Fruit fly (Drosophila melanogaster): Measurements from ENCODE around the gene Smg6.

The Smg6 gene

DNA sequence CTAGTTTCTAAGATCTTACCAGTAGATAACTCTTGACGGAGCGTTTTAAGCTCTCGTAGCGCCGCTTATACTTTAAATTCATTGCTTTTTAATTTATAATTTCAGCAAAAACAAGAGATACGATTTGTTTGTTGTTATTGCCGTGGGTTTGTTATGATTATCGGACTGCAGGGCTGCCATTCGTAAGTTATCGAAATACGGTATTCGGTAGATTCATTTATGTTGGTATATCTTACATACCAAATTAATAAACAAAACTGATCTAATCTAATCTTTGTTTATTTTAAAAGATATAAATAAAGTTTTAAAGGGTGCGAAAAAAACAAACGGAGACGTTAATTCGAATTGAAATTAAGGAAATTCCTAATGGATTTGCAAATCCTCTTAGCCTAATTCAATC is 22.8 kb upstream of the Smg6 start, which contains the start of the genes CG31111 and stac (continued):
- TF ChIP-seq D (optimal IDR thresholded peaks at IDR 0.05) (no peak), D (GFP tag; optimal IDR thresholded peaks at IDR 0.05) (no peak), CG2129 (GFP tag; IDR thresholded peaks at IDR 0.05; ENCODE audit: partially characterized antibody) (no peak), abd-A (tag; optimal IDR thresholded peaks at IDR 0.05) (no peak), trem (tag; optimal IDR thresholded peaks at IDR 0.05) (peak; percentile 90), CG3065 (GFP tag; optimal IDR thresholded peaks at IDR 0.05) (no peak), Blimp-1 (GFP tag; optimal IDR thresholded peaks at IDR 0.05) (no peak), da (GFP tag; optimal IDR thresholded peaks at IDR 0.05) (no peak), CG2199 (GFP tag; IDR thresholded peaks at IDR 0.05) (no peak), hb (GFP tag; IDR thresholded peaks at IDR 0.05; ENCODE audit: partially characterized antibody) (no peak), CG6854 (GFP tag; optimal IDR thresholded peaks at IDR 0.05) (no peak), Doc2 (GFP tag; IDR thresholded peaks at IDR 0.05) (no peak), gcm (GFP tag; optimal IDR thresholded peaks at IDR 0.05) (no peak), CG12219 (GFP tag; optimal IDR thresholded peaks at IDR 0.05) (no peak), CG11093 (GFP tag; IDR thresholded peaks at IDR 0.05) (no peak), CG34422 (GFP tag; IDR thresholded peaks at IDR 0.05) (no peak), CG11695 (GFP tag; IDR thresholded peaks at IDR 0.05) (no peak), CG13894 (tag; optimal IDR thresholded peaks at IDR 0.05) (no peak), gt (GFP tag; IDR thresholded peaks at IDR 0.05) (no peak), schlank (tag; optimal IDR thresholded peaks at IDR 0.05) (no peak), oc (tag; optimal IDR thresholded peaks at IDR 0.05) (no peak), prd (optimal IDR thresholded peaks at IDR 0.05) (no peak), prd (GFP tag; IDR thresholded peaks at IDR 0.05) (no peak), CG1233 (GFP tag; optimal IDR thresholded peaks at IDR 0.05) (no peak), CG1603 (tag; optimal IDR thresholded peaks at IDR 0.05) (peak; percentile 24), ind (GFP tag; optimal IDR thresholded peaks at IDR 0.05) (no peak), chinmo (GFP tag; IDR thresholded peaks at IDR 0.05; ENCODE audit: partially characterized antibody) (no peak), CG18599 (GFP tag; optimal IDR thresholded peaks at IDR 0.05) (no peak), H15 (GFP tag; IDR thresholded peaks at IDR 0.05) (no peak), run (tag; optimal IDR thresholded peaks at IDR 0.05) (no peak), CG3281 (GFP tag; optimal IDR thresholded peaks at IDR 0.05) (no peak), wek (GFP tag; optimal IDR thresholded peaks at IDR 0.05) (no peak), Dip2 (GFP tag; IDR thresholded peaks at IDR 0.05) (no peak), CG32767 (GFP tag; IDR thresholded peaks at IDR 0.05) (no peak), bab2 (GFP tag; optimal IDR thresholded peaks at IDR 0.05) (no peak), sim (GFP tag; IDR thresholded peaks at IDR 0.05) (no peak), Mes4 (GFP tag; optimal IDR thresholded peaks at IDR 0.05) (no peak), fu2 (GFP tag; optimal IDR thresholded peaks at IDR 0.05) (no peak), CG10654 (GFP tag; optimal IDR thresholded peaks at IDR 0.05) (no peak), dmrt99B (tag; optimal IDR thresholded peaks at IDR 0.05) (no peak), CG12236 (GFP tag; optimal IDR thresholded peaks at IDR 0.05) (no peak), CG15011 (GFP tag; optimal IDR thresholded peaks at IDR 0.05) (no peak), CG10543 (GFP tag; optimal IDR thresholded peaks at IDR 0.05) (no peak), mld (GFP tag; IDR thresholded peaks at IDR 0.05; ENCODE audit: partially characterized antibody) (no peak), CG2712 (tag; optimal IDR thresholded peaks at IDR 0.05) (peak; percentile 5), hkb (optimal IDR thresholded peaks at IDR 0.05) (no peak), hkb (GFP tag; IDR thresholded peaks at IDR 0.05) (no peak), mirr (GFP tag; optimal IDR thresholded peaks at IDR 0.05) (no peak), knrl (GFP tag; IDR thresholded peaks at IDR 0.05; ENCODE audit: partially characterized antibody) (no peak), kay (GFP tag; optimal IDR thresholded peaks at IDR 0.05) (no peak), pum (GFP tag; optimal IDR thresholded peaks at IDR 0.05) (no peak), br (optimal IDR thresholded peaks at IDR 0.05) (no peak), CG11504 (tag; optimal IDR thresholded peaks at IDR 0.05) (no peak)

Measured in whole organism, embryonic.